Worm (Caenorhabditis elegans) whole organism, L1 larva: Measurements from ENCODE around the gene ZK1290.10.

Experiments
- C04F5.9 ChIP-seq: sonication (generic microtip); optimal IDR thresholded peaks from 2 replicates; lab custom pipeline; 2016; ENCODE audit warnings: missing genetic modification characterization, missing compliant biosample characterization
- aly-2 ChIP-seq: fragments of 150-350 bp; optimal IDR thresholded peaks from 2 replicates; lab custom pipeline; 2014; ENCODE audit warnings: missing biosample characterization, missing genetic modification characterization
- ama-1 ChIP-seq: fragments of 150-350 bp; optimal IDR thresholded peaks from 2 replicates; lab custom pipeline; 2014
- blmp-1 ChIP-seq: fragments of 150-350 bp; optimal IDR thresholded peaks from 2 replicates; lab custom pipeline; 2014; ENCODE audit warnings: missing biosample characterization, missing genetic modification characterization
- ceh-63 ChIP-seq: fragments of 200-800 bp; sonication (Bioruptor generic); optimal IDR thresholded peaks from 2 replicates; lab custom pipeline; 2018; ENCODE audit warnings: mild to moderate bottlenecking, missing genetic modification characterization, missing compliant biosample characterization
- ceh-8 ChIP-seq: fragments of 200-800 bp; sonication (Bioruptor generic); optimal IDR thresholded peaks from 2 replicates; lab custom pipeline; 2018; ENCODE audit warnings: mild to moderate bottlenecking, missing genetic modification characterization, moderate library complexity, missing compliant biosample characterization
- dpl-1 ChIP-seq, 3 experiments: fragments of 150-350 bp in 2 of 3; sonication (generic microtip) in 1 of 3; optimal IDR thresholded peaks; 2 replicates each; lab custom pipeline; 2014 to 2017; ENCODE audit warnings: missing biosample characterization in 3 of 3, missing genetic modification characterization in 3 of 3, missing genetic modification reagents in 3 of 3
- dsc-1 ChIP-seq: sonication (generic microtip); optimal IDR thresholded peaks from 2 replicates; lab custom pipeline; 2016; ENCODE audit warnings: mild to moderate bottlenecking, missing genetic modification characterization, missing compliant biosample characterization
- egl-13 ChIP-seq: sonication (generic microtip); optimal IDR thresholded peaks from 2 replicates; lab custom pipeline; 2016; ENCODE audit warnings: missing genotype, missing genetic modification reagents, missing genetic modification characterization, missing compliant biosample characterization
- egl-27 ChIP-seq, 2 experiments: fragments of 150-350 bp in 1 of 2; sonication (generic microtip); optimal IDR thresholded peaks; 3 replicates each; lab custom pipeline; 2017 to 2018; ENCODE audit warnings: missing biosample characterization in 2 of 2, missing genetic modification characterization in 2 of 2, missing genetic modification reagents in 2 of 2
- elt-2 ChIP-seq: sonication (generic microtip); optimal IDR thresholded peaks from 2 replicates; lab custom pipeline; 2016; ENCODE audit warnings: missing genetic modification characterization, mild to moderate bottlenecking, inconsistent platforms, missing compliant biosample characterization, missing genetic modification reagents
- elt-3 ChIP-seq, 6 experiments: fragments of 150-350 bp in 1 of 6; sonication (generic microtip); optimal IDR thresholded peaks; 2 replicates each; lab custom pipeline; 2017 to 2018; ENCODE audit warnings: missing biosample characterization in 6 of 6, missing genetic modification characterization in 6 of 6, inconsistent platforms in 1 of 6
- ets-5 ChIP-seq: fragments of 200-800 bp; sonication (Bioruptor generic); IDR thresholded peaks from 2 replicates; pipeline ENCODE4 v1.3.6; 2022; ENCODE audit warnings: missing genetic modification characterization, missing compliant biosample characterization
- hlh-17 ChIP-seq: fragments of 200-800 bp; sonication (Bioruptor generic); optimal IDR thresholded peaks from 2 replicates; lab custom pipeline; 2018; ENCODE audit warnings: missing genetic modification characterization, mild to moderate bottlenecking, missing compliant biosample characterization, moderate library complexity, borderline replicate concordance
- hlh-4 ChIP-seq: sonication (generic microtip); optimal IDR thresholded peaks from 2 replicates; lab custom pipeline; 2016; ENCODE audit warnings: mild to moderate bottlenecking, missing genetic modification characterization, missing compliant biosample characterization
- lin-14 ChIP-seq: fragments of 200-800 bp; sonication (Bioruptor generic); optimal IDR thresholded peaks from 2 replicates; lab custom pipeline; 2018; ENCODE audit warnings: mild to moderate bottlenecking, missing genetic modification characterization, moderate library complexity, missing compliant biosample characterization
- lin-15B ChIP-seq: fragments of 150-350 bp; sonication (generic microtip); optimal IDR thresholded peaks from 3 replicates; lab custom pipeline; 2014; ENCODE audit warnings: missing biosample characterization, missing genetic modification characterization
- lir-3 ChIP-seq: sonication (generic microtip); optimal IDR thresholded peaks from 2 replicates; lab custom pipeline; 2016; ENCODE audit warnings: mild to moderate bottlenecking, missing genetic modification characterization, moderate library complexity, missing compliant biosample characterization; ENCODE audit not compliant: poor library complexity
- lsy-2 ChIP-seq, 2 experiments: fragments of 150-350 bp; optimal IDR thresholded peaks; 2 replicates each; lab custom pipeline; 2014; ENCODE audit warnings: missing biosample characterization in 2 of 2, missing genetic modification characterization in 2 of 2
- mab-9 ChIP-seq: fragments of 200-800 bp; sonication (Bioruptor generic); IDR thresholded peaks from 2 replicates; pipeline ENCODE4 v1.3.6; 2022; ENCODE audit warnings: missing genetic modification reagents, missing genetic modification characterization, missing compliant biosample characterization
- mep-1 ChIP-seq: fragments of 150-350 bp; optimal IDR thresholded peaks from 2 replicates; lab custom pipeline; 2014; ENCODE audit warnings: missing biosample characterization, missing genetic modification characterization
- nhr-11 ChIP-seq: fragments of 150-350 bp; optimal IDR thresholded peaks from 2 replicates; lab custom pipeline; 2014; ENCODE audit warnings: missing biosample characterization, missing genetic modification characterization
- nhr-12 ChIP-seq: sonication (generic microtip); optimal IDR thresholded peaks from 2 replicates; lab custom pipeline; 2017; ENCODE audit warnings: missing biosample characterization, missing genetic modification characterization
- nhr-19 ChIP-seq: fragments of 200-800 bp; sonication (Bioruptor generic); conservative IDR thresholded peaks from 2 replicates; pipeline ENCODE4 v1.3.6; 2022; ENCODE audit warnings: missing genetic modification characterization, missing compliant biosample characterization
- nhr-90 ChIP-seq: sonication (generic microtip); optimal IDR thresholded peaks from 2 replicates; lab custom pipeline; 2016; ENCODE audit warnings: mild to moderate bottlenecking, missing genetic modification characterization, missing compliant biosample characterization; ENCODE audit not compliant: poor library complexity
- pag-3 ChIP-seq: sonication (generic microtip); optimal IDR thresholded peaks from 2 replicates; lab custom pipeline; 2017; ENCODE audit warnings: missing genetic modification characterization, mild to moderate bottlenecking, missing compliant biosample characterization, antibody characterized with exemption, borderline replicate concordance; ENCODE audit not compliant: insufficient read depth
- rnt-1 ChIP-seq: sonication (generic microtip); optimal IDR thresholded peaks from 2 replicates; lab custom pipeline; 2016; ENCODE audit warnings: mild to moderate bottlenecking, missing genetic modification characterization, moderate library complexity, missing compliant biosample characterization
- skn-1 ChIP-seq: fragments of 150-350 bp; optimal IDR thresholded peaks from 2 replicates; lab custom pipeline; 2014; ENCODE audit warnings: missing biosample characterization, missing genetic modification characterization
- snpc-4 ChIP-seq: fragments of 150-350 bp; optimal IDR thresholded peaks from 2 replicates; lab custom pipeline; 2014; ENCODE audit warnings: missing biosample characterization, missing genetic modification characterization
- sox-4 ChIP-seq: sonication (generic microtip); optimal IDR thresholded peaks from 2 replicates; lab custom pipeline; 2016; ENCODE audit warnings: missing genetic modification characterization, missing compliant biosample characterization
- swsn-7 ChIP-seq: sonication (generic microtip); optimal IDR thresholded peaks from 2 replicates; lab custom pipeline; 2016; ENCODE audit warnings: missing genetic modification characterization, missing compliant biosample characterization
- unc-62 ChIP-seq: fragments of 150-350 bp; optimal IDR thresholded peaks from 2 replicates; lab custom pipeline; 2014; ENCODE audit warnings: missing biosample characterization, missing genetic modification reagents, missing genetic modification characterization

The ZK1290.10 gene

ce11 chrII:7574143-7574542 is 20.4 kb upstream of the ZK1290.10 start, which contains the start of gene F35D2.2:
TSS of gene F35D2.2 (plus strand) at chrII:7574443.
- no peak for TF ChIP-seq hlh-4 (tag; lab: Kevin White, UChicago)
- no peak for TF ChIP-seq mep-1 (tag; lab: Kevin White, UChicago)
- TF ChIP-seq ceh-8 (GFP tag; lab: Kevin White, UChicago): no peak
- TF ChIP-seq nhr-90 (tag; lab: Kevin White, UChicago): no peak
- no peak for TF ChIP-seq ama-1 (lab: Kevin White, UChicago)
- no peak for TF ChIP-seq mab-9 (GFP tag; lab: Robert Waterston, UW)
- TF ChIP-seq dsc-1: no peak
- TF ChIP-seq pag-3 (tag; lab: Kevin White, UChicago): no peak
- TF ChIP-seq lir-3 (tag; lab: Kevin White, UChicago): no peak
- TF ChIP-seq skn-1 (tag; lab: Kevin White, UChicago): no peak
- TF ChIP-seq aly-2 (tag; lab: Kevin White, UChicago): no peak
- no peak for TF ChIP-seq sox-4

ce11 chrII:7570820-7571219 is 17.1 kb upstream of the ZK1290.10 start:
- TF ChIP-seq lin-14 (GFP tag; lab: Kevin White, UChicago) (peak; percentile 8), swsn-7 (no peak), snpc-4 (tag; lab: Kevin White, UChicago) (no peak), rnt-1 (tag; lab: Kevin White, UChicago) (no peak)
- TF ChIP-seq, all 84 proteins: peak for 1

DNA sequence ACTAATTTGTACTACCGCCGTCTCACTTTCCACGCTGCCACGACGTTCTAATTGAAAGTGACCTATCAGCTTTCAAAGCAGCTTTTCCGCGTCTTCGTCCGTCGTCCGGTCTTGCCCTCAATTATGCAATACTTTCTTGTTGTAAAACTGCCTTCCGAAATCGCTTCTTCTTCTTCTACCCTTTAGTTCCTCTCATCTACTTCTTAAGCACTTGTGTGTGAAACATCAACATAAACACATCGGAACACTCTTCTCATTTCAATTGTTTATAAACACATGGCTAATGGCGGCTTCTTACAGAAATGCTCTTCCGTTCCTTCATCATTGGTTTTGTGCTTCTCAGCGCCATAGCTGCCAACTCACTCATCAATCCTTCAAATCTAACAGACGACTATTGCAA is 16.6 kb upstream of the ZK1290.10 start, which contains the start of gene F35D2.3:
F35D2.3 (plus strand) TSS at position 301 of the 400 bp plus-strand sequence.
- TF ChIP-seq lin-15B (tag; lab: Kevin White, UChicago) (no peak), nhr-12 (tag; lab: Kevin White, UChicago) (no peak), egl-27 (tag; optimal IDR thresholded peaks at IDR 0.05; lab: Kevin White, UChicago) (no peak)
- TF ChIP-seq, all 84 proteins: peak for 0

- peak; percentile 56 for TF ChIP-seq blmp-1
- no peak for TF ChIP-seq nhr-11 (tag; lab: Kevin White, UChicago)
Observed at ce11 chrII:7562616-7563015, 8.9 kb upstream of the ZK1290.10 start.

DNA sequence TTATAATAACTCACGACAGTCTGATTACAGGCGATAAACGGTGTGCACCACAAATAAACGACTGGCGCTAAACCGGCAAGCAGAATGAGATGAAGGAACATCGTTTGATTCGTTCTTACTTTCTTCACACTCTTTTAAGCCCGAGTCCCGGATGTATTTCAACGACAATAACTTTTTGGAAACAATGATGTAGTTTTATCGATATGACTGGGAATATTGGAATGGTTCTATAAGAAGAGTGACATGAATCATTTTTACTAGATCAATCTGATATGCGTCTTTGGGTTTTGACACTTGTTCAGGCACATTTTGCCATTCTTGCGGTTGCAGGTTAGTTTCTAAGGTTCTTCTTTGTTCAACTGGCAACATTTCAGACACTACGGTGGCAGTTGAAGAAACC is 7.8 kb upstream of the ZK1290.10 start, which contains the start of the genes ZK1290.11 and ZK1290.1:
ZK1290.11 (minus strand) TSS at position 101 of the 400 bp plus-strand sequence.
ZK1290.1 (plus strand) TSS at position 271 of the 400 bp plus-strand sequence.
- no peak for TF ChIP-seq dpl-1 (GFP tag; optimal IDR thresholded peaks at IDR 0.05; lab: Kevin White, UChicago)
- TF ChIP-seq hlh-17 (GFP tag; lab: Kevin White, UChicago): no peak
- TF ChIP-seq lsy-2 (tag; optimal IDR thresholded peaks at IDR 0.05; lab: Kevin White, UChicago): no peak
- no peak for TF ChIP-seq ceh-63
- no peak for TF ChIP-seq elt-3 (tag; optimal IDR thresholded peaks at IDR 0.05; lab: Kevin White, UChicago)
- no peak for TF ChIP-seq nhr-19 (GFP tag; lab: Robert Waterston, UW)
- no peak for TF ChIP-seq unc-62
- TF ChIP-seq nhr-11 (tag; lab: Kevin White, UChicago): no peak
- TF ChIP-seq egl-13: no peak
- no peak for TF ChIP-seq elt-2 (tag; lab: Kevin White, UChicago)
- TF ChIP-seq lir-3 (tag; lab: Kevin White, UChicago): no peak
- no peak for TF ChIP-seq C04F5.9 (tag; lab: Kevin White, UChicago)
- no peak for TF ChIP-seq snpc-4 (tag; lab: Kevin White, UChicago)
- TF ChIP-seq ets-5: no peak
